Fruit fly (Drosophila melanogaster) whole organism, embryonic: Measurements from ENCODE around the gene CG34258.
A peak's percentile ranks its signal among the peaks of the same experiment; 100 is the strongest.

Experiments used
- Ada2b ChIP-seq: fragments of 200-800 bp; sonication (Bioruptor generic); IDR thresholded peaks from 2 replicates; pipeline ENCODE4 v1.3.6; 2022; ENCODE audit warnings: missing biosample characterization, missing genetic modification characterization
- BEAF-32 ChIP-seq: fragments of 200-800 bp; sonication (Bioruptor generic); optimal IDR thresholded peaks from 3 replicates; lab custom pipeline; 2017; ENCODE audit warnings: missing biosample characterization, missing genetic modification characterization, mild to moderate bottlenecking, moderate library complexity, missing genetic modification reagents
- CG10321 ChIP-seq: fragments of 200-800 bp; sonication (Bioruptor generic); IDR thresholded peaks from 2 replicates; pipeline ENCODE4 v1.3.6; 2022; ENCODE audit warnings: missing biosample characterization, missing genetic modification characterization
- CG12391 ChIP-seq: fragments of 200-800 bp; sonication (Bioruptor generic); optimal IDR thresholded peaks from 3 replicates; lab custom pipeline; 2018; ENCODE audit warnings: missing biosample characterization, mild to moderate bottlenecking, missing genetic modification characterization, moderate library complexity
- CG13287 ChIP-seq: fragments of 200-800 bp; sonication (Bioruptor generic); IDR thresholded peaks from 2 replicates; pipeline ENCODE4 v1.3.6; 2022; ENCODE audit warnings: missing biosample characterization, missing genetic modification characterization; ENCODE audit not compliant: partially characterized antibody
- CG17186 ChIP-seq: fragments of 200-800 bp; sonication (Bioruptor generic); optimal IDR thresholded peaks from 3 replicates; lab custom pipeline; 2017; ENCODE audit warnings: missing biosample characterization, missing genetic modification reagents, missing genetic modification characterization
- CG17568 ChIP-seq: fragments of 200-800 bp; sonication (Bioruptor generic); optimal IDR thresholded peaks from 2 replicates; lab custom pipeline; 2018; ENCODE audit warnings: missing biosample characterization, mild to moderate bottlenecking, missing genetic modification characterization, moderate library complexity
- CG18262 ChIP-seq: fragments of 200-800 bp; optimal IDR thresholded peaks from 3 replicates; lab custom pipeline; 2019; ENCODE audit warnings: missing biosample characterization, mild to moderate bottlenecking, missing genetic modification characterization, moderate library complexity
- CG2116 ChIP-seq: fragments of 200-800 bp; sonication (Bioruptor generic); optimal IDR thresholded peaks from 3 replicates; lab custom pipeline; 2018; ENCODE audit warnings: missing biosample characterization, mild to moderate bottlenecking, missing genetic modification characterization
- CG2120 ChIP-seq: fragments of 200-800 bp; sonication (Bioruptor generic); optimal IDR thresholded peaks from 3 replicates; lab custom pipeline; 2016; ENCODE audit warnings: missing biosample characterization, missing genetic modification characterization
- CG32532 ChIP-seq: fragments of 200-800 bp; sonication (Bioruptor generic); IDR thresholded peaks from 2 replicates; pipeline ENCODE4 v1.3.6; 2022; ENCODE audit warnings: missing biosample characterization, missing genetic modification characterization
- CG33213 ChIP-seq: fragments of 200-800 bp; sonication (Bioruptor generic); optimal IDR thresholded peaks from 3 replicates; lab custom pipeline; 2016; ENCODE audit warnings: missing biosample characterization, missing genetic modification characterization
- CG4617 ChIP-seq: fragments of 200-800 bp; sonication (Bioruptor generic); optimal IDR thresholded peaks from 3 replicates; lab custom pipeline; 2016; ENCODE audit warnings: missing biosample characterization, missing genetic modification characterization, borderline replicate concordance
- CG8765 ChIP-seq: fragments of 200-800 bp; sonication (Bioruptor generic); IDR thresholded peaks from 2 replicates; pipeline ENCODE4 v1.3.6; 2022; ENCODE audit warnings: missing biosample characterization, missing genetic modification characterization
- CG9609 ChIP-seq: fragments of 200-800 bp; sonication (Bioruptor generic); optimal IDR thresholded peaks from 3 replicates; lab custom pipeline; 2016; ENCODE audit warnings: missing biosample characterization, missing genetic modification characterization
- CG9932 ChIP-seq: fragments of 200-800 bp; sonication (Bioruptor generic); IDR thresholded peaks from 2 replicates; pipeline ENCODE4 v1.3.6; 2022; ENCODE audit warnings: missing biosample characterization, missing genetic modification characterization
- CoRest ChIP-seq: fragments of 200-800 bp; sonication (Bioruptor generic); optimal IDR thresholded peaks from 3 replicates; lab custom pipeline; 2018; ENCODE audit warnings: missing biosample characterization, mild to moderate bottlenecking, missing genetic modification characterization, moderate library complexity
- Dip3 ChIP-seq: fragments of 200-800 bp; sonication (Bioruptor generic); optimal IDR thresholded peaks from 3 replicates; lab custom pipeline; 2016; ENCODE audit warnings: missing biosample characterization, missing genetic modification characterization
- Ets97D ChIP-seq: fragments of 200-800 bp; sonication (Bioruptor generic); optimal IDR thresholded peaks from 3 replicates; lab custom pipeline; 2016; ENCODE audit warnings: missing biosample characterization, missing genetic modification characterization
- MESR4 ChIP-seq: fragments of 200-800 bp; sonication (Bioruptor generic); optimal IDR thresholded peaks from 2 replicates; lab custom pipeline; 2018; ENCODE audit warnings: missing biosample characterization, mild to moderate bottlenecking, missing genetic modification characterization, moderate library complexity
- MTF-1 ChIP-seq: fragments of 200-800 bp; sonication (Bioruptor generic); optimal IDR thresholded peaks from 2 replicates; lab custom pipeline; 2018; ENCODE audit warnings: missing biosample characterization, mild to moderate bottlenecking, missing genetic modification characterization, borderline replicate concordance
- Opbp ChIP-seq: fragments of 200-800 bp; sonication (Bioruptor generic); IDR thresholded peaks from 3 replicates; pipeline ENCODE4 v1.3.6; 2022; ENCODE audit warnings: missing biosample characterization, missing genetic modification characterization; ENCODE audit not compliant: partially characterized antibody
- Sin3A ChIP-seq: fragments of >200 bp; optimal IDR thresholded peaks from 2 replicates; lab custom pipeline; 2018
- Sry-δ ChIP-seq: fragments of 200-800 bp; sonication (Bioruptor generic); optimal IDR thresholded peaks from 2 replicates; lab custom pipeline; 2016; ENCODE audit warnings: missing biosample characterization, missing genetic modification characterization
- YL-1 ChIP-seq: fragments of 200-800 bp; sonication (Bioruptor generic); optimal IDR thresholded peaks from 3 replicates; lab custom pipeline; 2017; ENCODE audit warnings: missing biosample characterization, mild to moderate bottlenecking, missing genetic modification characterization
- amos ChIP-seq: fragments of 200-800 bp; sonication (Bioruptor generic); IDR thresholded peaks from 2 replicates; pipeline ENCODE4 v1.3.6; 2022; ENCODE audit warnings: missing biosample characterization, missing genetic modification characterization; ENCODE audit not compliant: partially characterized antibody
- ase ChIP-seq: fragments of 200-800 bp; sonication (Bioruptor generic); IDR thresholded peaks from 3 replicates; pipeline ENCODE4 v1.3.6; 2022; ENCODE audit warnings: missing biosample characterization, missing genetic modification characterization
- bbx ChIP-seq: fragments of 200-800 bp; sonication (Bioruptor generic); IDR thresholded peaks from 2 replicates; pipeline ENCODE4 v1.3.6; 2022; ENCODE audit warnings: missing biosample characterization, missing genetic modification characterization; ENCODE audit not compliant: partially characterized antibody
- chinmo ChIP-seq: fragments of 200-800 bp; sonication (Bioruptor generic); IDR thresholded peaks from 4 replicates; pipeline ENCODE4 v1.3.6; 2022; ENCODE audit warnings: missing biosample characterization, missing genetic modification characterization; ENCODE audit not compliant: partially characterized antibody
- ci ChIP-seq: fragments of 200-800 bp; sonication (Bioruptor generic); IDR thresholded peaks from 3 replicates; pipeline ENCODE4 v1.3.6; 2022; ENCODE audit warnings: missing biosample characterization, missing genetic modification characterization
- disco-r ChIP-seq: fragments of 200-800 bp; sonication (Bioruptor generic); optimal IDR thresholded peaks from 2 replicates; lab custom pipeline; 2016; ENCODE audit warnings: missing biosample characterization, missing genetic modification characterization
- dpn ChIP-seq, 2 experiments: fragments of 200-800 bp; sonication (Bioruptor generic); optimal IDR thresholded peaks; 3 replicates each; lab custom pipeline; 2016; ENCODE audit warnings: missing biosample characterization in 2 of 2, missing genetic modification characterization in 2 of 2
- eve ChIP-seq, 2 experiments: fragments of >200 bp; optimal IDR thresholded peaks; 2 replicates each; lab custom pipeline; 2017; ENCODE audit warnings: missing biosample characterization in 2 of 2, missing genetic modification characterization in 2 of 2
- gfzf ChIP-seq: fragments of 200-800 bp; sonication (Bioruptor generic); optimal IDR thresholded peaks from 2 replicates; lab custom pipeline; 2016; ENCODE audit warnings: missing biosample characterization, mild to moderate bottlenecking, missing genetic modification characterization, moderate library complexity
- gsb-n ChIP-seq: fragments of 200-800 bp; sonication (Bioruptor generic); optimal IDR thresholded peaks from 3 replicates; lab custom pipeline; 2018; ENCODE audit warnings: missing biosample characterization, mild to moderate bottlenecking, missing genetic modification characterization
- h ChIP-seq: fragments of >200 bp; optimal IDR thresholded peaks from 2 replicates; lab custom pipeline; 2017
- ind ChIP-seq: fragments of 200-800 bp; sonication (Bioruptor generic); optimal IDR thresholded peaks from 3 replicates; lab custom pipeline; 2016; ENCODE audit warnings: missing biosample characterization, missing genetic modification characterization
- jumu ChIP-seq: fragments of 200-800 bp; sonication (Bioruptor generic); optimal IDR thresholded peaks from 3 replicates; lab custom pipeline; 2016; ENCODE audit warnings: missing biosample characterization, missing genetic modification characterization
- knrl ChIP-seq: fragments of 200-800 bp; sonication (Bioruptor generic); IDR thresholded peaks from 3 replicates; pipeline ENCODE4 v1.3.6; 2022; ENCODE audit warnings: missing biosample characterization, missing genetic modification characterization; ENCODE audit not compliant: partially characterized antibody
- oc ChIP-seq: fragments of 200-800 bp; sonication (Bioruptor generic); optimal IDR thresholded peaks from 2 replicates; lab custom pipeline; 2018; ENCODE audit warnings: missing biosample characterization, mild to moderate bottlenecking, missing genetic modification characterization, moderate library complexity
- pan ChIP-seq, 4 experiments: fragments of >200 bp in 3 of 4; fragments of 200-800 bp in 1 of 4; sonication (Bioruptor generic) in 1 of 4; optimal IDR thresholded peaks in 3 of 4; IDR thresholded peaks in 1 of 4; 2 replicates each; pipeline versions ENCODE4 v1.3.6 to Lab custom; 2017 to 2022; ENCODE audit warnings: missing biosample characterization in 2 of 4, missing genetic modification characterization in 2 of 4, mixed read lengths in 1 of 4
- row ChIP-seq: fragments of 200-800 bp; sonication (Bioruptor generic); IDR thresholded peaks from 3 replicates; pipeline ENCODE4 v1.3.6; 2022; ENCODE audit warnings: missing biosample characterization, missing genetic modification characterization
- sens ChIP-seq: fragments of 200-800 bp; sonication (Bioruptor generic); peaks from one replicate; lab custom pipeline; 2016; ENCODE audit warnings: missing biosample characterization, missing genetic modification characterization
- sima ChIP-seq: fragments of 200-800 bp; sonication (Bioruptor generic); optimal IDR thresholded peaks from 2 replicates; lab custom pipeline; 2016; ENCODE audit warnings: missing biosample characterization, missing genetic modification characterization
- slou ChIP-seq: fragments of 200-800 bp; sonication (Bioruptor generic); optimal IDR thresholded peaks from 3 replicates; lab custom pipeline; 2016; ENCODE audit warnings: missing biosample characterization, missing genetic modification characterization
- sna ChIP-seq: fragments of 200-800 bp; sonication (Bioruptor generic); IDR thresholded peaks from 2 replicates; pipeline ENCODE4 v1.3.6; 2022; ENCODE audit warnings: missing biosample characterization, missing genetic modification characterization; ENCODE audit not compliant: partially characterized antibody
- sob ChIP-seq: fragments of 200-800 bp; sonication (Bioruptor generic); IDR thresholded peaks from 2 replicates; pipeline ENCODE4 v1.3.6; 2022; ENCODE audit warnings: missing biosample characterization, missing genetic modification characterization
- twi ChIP-seq: fragments of 200-800 bp; optimal IDR thresholded peaks from 2 replicates; lab custom pipeline; 2019; ENCODE audit warnings: missing biosample characterization, mild to moderate bottlenecking, missing genetic modification characterization, moderate library complexity
- unc-4 ChIP-seq: fragments of 200-800 bp; sonication (Bioruptor generic); IDR thresholded peaks from 2 replicates; pipeline ENCODE4 v1.3.6; 2022; ENCODE audit warnings: missing biosample characterization, missing genetic modification characterization; ENCODE audit not compliant: partially characterized antibody

The CG34258 gene

dm6 chr3L:19914833-19915232 lies 36.9 kb downstream of the CG34258 start, which contains the start of gene Rpn1 (continued):
- TF ChIP-seq Sry-δ (peak; percentile 89), eve (GFP tag; optimal IDR thresholded peaks at IDR 0.05; lab: Kevin White, UChicago) (no peak), CG8765 (GFP tag; lab: Robert Waterston, UW) (no peak), unc-4 (GFP tag; lab: Robert Waterston, UW) (peak; percentile 48; the same call in 1 of the 2 replicates), disco-r (GFP tag; lab: Kevin White, UChicago) (no peak), CG9609 (GFP tag; lab: Kevin White, UChicago) (peak; percentile 30), knrl (GFP tag; lab: Robert Waterston, UW) (peak; percentile 54; the same call in 2 of the 3 replicates), CG13287 (peak; percentile 68), CG2116 (GFP tag; lab: Kevin White, UChicago) (peak; percentile 77), Sin3A (lab: Kevin White, UChicago) (peak; percentile 67), row (peak; percentile 82), MTF-1 (GFP tag; lab: Kevin White, UChicago) (no peak), CG17568 (no peak), CG2120 (GFP tag; lab: Kevin White, UChicago) (peak; percentile 52), jumu (GFP tag; lab: Kevin White, UChicago) (peak; percentile 4), MESR4 (GFP tag; lab: Kevin White, UChicago) (peak; percentile 87), chinmo (GFP tag; lab: Robert Waterston, UW) (no peak), ase (no peak), CG9932 (GFP tag; lab: Robert Waterston, UW) (peak; percentile 66), dpn (GFP tag; optimal IDR thresholded peaks at IDR 0.05; lab: Kevin White, UChicago) (peak; percentile 1 to 30), Dip3 (GFP tag; lab: Kevin White, UChicago) (no peak), slou (GFP tag; lab: Kevin White, UChicago) (no peak), CG12391 (peak; percentile 9), CG18262 (tag; lab: Kevin White, UChicago) (no peak), sima (GFP tag; lab: Kevin White, UChicago) (no peak), Ets97D (GFP tag; lab: Kevin White, UChicago) (peak; percentile 64), bbx (peak; percentile 49; the same call in 1 of the 2 replicates), ci (GFP tag; lab: Robert Waterston, UW) (peak; percentile 49; the same call in 2 of the 3 replicates), Ada2b (GFP tag; lab: Robert Waterston, UW) (no peak), amos (peak; percentile 57; the same call in 1 of the 2 replicates), CG17186 (peak; percentile 21), CG32532 (GFP tag; lab: Robert Waterston, UW) (peak; percentile 22; the same call in 1 of the 2 replicates), Opbp (GFP tag; lab: Robert Waterston, UW) (peak; percentile 76), oc (tag; lab: Kevin White, UChicago) (peak; percentile 85), ind (no peak), CG4617 (GFP tag; lab: Kevin White, UChicago) (peak; percentile 92), YL-1 (GFP tag; lab: Kevin White, UChicago) (peak; percentile 53), CG10321 (GFP tag; lab: Robert Waterston, UW) (no peak), sob (0 out of 2 replicates have a peak, but pooled peaks have one; percentile 24), BEAF-32 (GFP tag; lab: Kevin White, UChicago) (peak; percentile 71), twi (no peak), gsb-n (tag; lab: Kevin White, UChicago) (no peak), gfzf (peak; percentile 93), sens (GFP tag; lab: Kevin White, UChicago) (peak; percentile 30), CoRest (tag; lab: Kevin White, UChicago) (no peak), pan (optimal IDR thresholded peaks at IDR 0.05; lab: Kevin White, UChicago) (no peak), pan (GFP tag; optimal IDR thresholded peaks at IDR 0.05 in 1 of 2, IDR thresholded peaks at IDR 0.05 in 1 of 2) (no peak), sna (GFP tag; lab: Robert Waterston, UW) (peak; percentile 42; the same call in 1 of the 2 replicates), CG33213 (GFP tag; lab: Kevin White, UChicago) (peak; percentile 37), h (lab: Kevin White, UChicago) (no peak)
